Worm (Caenorhabditis elegans): ENCODE results near the gene fut-2.

- TF ChIP-seq W03F9.2 (tag; optimal IDR thresholded peaks at IDR 0.05) (no peak), dao-5 (tag; optimal IDR thresholded peaks at IDR 0.05) (no peak), him-1 (tag; optimal IDR thresholded peaks at IDR 0.05) (no peak)
Observed at ce11 chrV:6549871-6550270, 25.8 kb downstream of the fut-2 start, which contains the start of gene lipl-4.

All from whole organism, L4/young adult.